Fruit fly (Drosophila melanogaster): ENCODE measurements around the gene Oga.

The Oga gene

DNA sequence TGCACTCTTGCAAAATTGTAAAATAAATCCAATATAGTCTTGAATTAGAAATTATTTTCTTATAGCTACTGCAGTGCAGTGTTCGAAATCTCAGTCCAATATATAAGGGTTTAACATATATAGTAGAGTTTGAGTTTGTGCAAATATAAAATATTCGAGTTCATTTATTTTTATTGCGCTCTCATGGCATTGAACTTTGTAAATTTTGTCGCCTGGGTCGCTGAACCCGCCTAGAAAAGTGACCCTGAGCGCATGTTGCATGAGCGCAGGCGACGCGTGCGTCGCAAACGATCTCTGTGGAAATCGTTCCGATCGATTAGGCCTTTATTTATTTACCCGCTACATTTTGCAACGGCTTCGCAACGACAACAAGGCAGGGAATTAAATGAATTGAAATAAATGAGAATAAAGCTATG, 18.9 kb upstream of the Oga start:
- TF ChIP-seq gsb-n (tag; optimal IDR thresholded peaks at IDR 0.05) (peak; percentile 53), CG18011 (GFP tag; optimal IDR thresholded peaks at IDR 0.05) (no peak), grau (tag; optimal IDR thresholded peaks at IDR 0.05) (peak; percentile 40), CG2712 (tag; optimal IDR thresholded peaks at IDR 0.05) (peak; percentile 46), Aef1 (GFP tag; IDR thresholded peaks at IDR 0.05) (0 out of 3 replicates have a peak, but pooled peaks have one; percentile 12), al (GFP tag; IDR thresholded peaks at IDR 0.05) (no peak), CG7928 (GFP tag; optimal IDR thresholded peaks at IDR 0.05) (no peak), Neu2 (GFP tag; optimal IDR thresholded peaks at IDR 0.05; ENCODE audit: borderline replicate concordance) (no peak), Atf-2 (GFP tag; optimal IDR thresholded peaks at IDR 0.05) (peak; percentile 8), Vsx1 (GFP tag; optimal IDR thresholded peaks at IDR 0.05) (peak; percentile 29), pan (optimal IDR thresholded peaks at IDR 0.05) (no peak), pan (GFP tag; optimal IDR thresholded peaks at IDR 0.05 in 1 of 2, IDR thresholded peaks at IDR 0.05 in 1 of 2) (peak in 1 of 2 experiments; percentile 49), lola (GFP tag; optimal IDR thresholded peaks at IDR 0.05) (peak in 1 of 3 experiments; percentile 66), CG12769 (tag; optimal IDR thresholded peaks at IDR 0.05) (no peak), Doc3 (GFP tag; IDR thresholded peaks at IDR 0.05; ENCODE audit: partially characterized antibody) (no peak), CG12071 (GFP tag; optimal IDR thresholded peaks at IDR 0.05) (no peak), Chrac-16 (GFP tag; optimal IDR thresholded peaks at IDR 0.05) (peak; percentile 42), CG15011 (GFP tag; optimal IDR thresholded peaks at IDR 0.05) (no peak), CG30403 (GFP tag; optimal IDR thresholded peaks at IDR 0.05) (peak; percentile 50), CG1603 (tag; optimal IDR thresholded peaks at IDR 0.05) (peak; percentile 55), CG18764 (GFP tag; optimal IDR thresholded peaks at IDR 0.05) (no peak), MBD-R2 (GFP tag; IDR thresholded peaks at IDR 0.05) (no peak), CG34422 (GFP tag; IDR thresholded peaks at IDR 0.05) (0 out of 3 replicates have a peak, but pooled peaks have one; percentile 37), Pdp1 (GFP tag; optimal IDR thresholded peaks at IDR 0.05) (peak in 1 of 2 experiments; percentile 15), CG17912 (GFP tag; optimal IDR thresholded peaks at IDR 0.05) (peak; percentile 3), NfI (GFP tag; optimal IDR thresholded peaks at IDR 0.05) (peak; percentile 19), CG10959 (GFP tag; IDR thresholded peaks at IDR 0.05) (no peak), NK7.1 (GFP tag; optimal IDR thresholded peaks at IDR 0.05) (no peak), Sox102F (GFP tag; optimal IDR thresholded peaks at IDR 0.05) (peak; percentile 58), E2f2 (GFP tag; IDR thresholded peaks at IDR 0.05) (peak; percentile 6; the same call in 1 of the 2 replicates), jing (GFP tag; optimal IDR thresholded peaks at IDR 0.05) (no peak), chn (GFP tag; optimal IDR thresholded peaks at IDR 0.05) (peak; percentile 19), CG11247 (GFP tag; IDR thresholded peaks at IDR 0.05) (0 out of 2 replicates have a peak, but pooled peaks have one; percentile 21), zfh2 (GFP tag; optimal IDR thresholded peaks at IDR 0.05) (no peak), crc (GFP tag; optimal IDR thresholded peaks at IDR 0.05) (no peak), stc (GFP tag; IDR thresholded peaks at IDR 0.05) (no peak), abd-A (tag; optimal IDR thresholded peaks at IDR 0.05) (no peak), NC2β (GFP tag; optimal IDR thresholded peaks at IDR 0.05) (peak; percentile 23), crol (GFP tag; IDR thresholded peaks at IDR 0.05) (no peak), bcd (GFP tag; optimal IDR thresholded peaks at IDR 0.05) (no peak), CG9797 (GFP tag; optimal IDR thresholded peaks at IDR 0.05) (no peak), Hr51 (GFP tag; optimal IDR thresholded peaks at IDR 0.05) (peak in 1 of 2 experiments; percentile 46), slp2 (GFP tag; optimal IDR thresholded peaks at IDR 0.05) (peak; percentile 12), Mrtf (GFP tag; IDR thresholded peaks at IDR 0.05) (peak; percentile 17; the same call in 1 of the 3 replicates), CG34224 (GFP tag; IDR thresholded peaks at IDR 0.05; ENCODE audit: partially characterized antibody) (no peak), wor (GFP tag; IDR thresholded peaks at IDR 0.05) (0 out of 2 replicates have a peak, but pooled peaks have one; percentile 18), CG5180 (GFP tag; optimal IDR thresholded peaks at IDR 0.05) (no peak), CG17361 (GFP tag; IDR thresholded peaks at IDR 0.05) (peak; percentile 55; the same call in 2 of the 3 replicates), Xrp1 (GFP tag; IDR thresholded peaks at IDR 0.05) (peak; percentile 61; the same call in 1 of the 2 replicates), CG8388 (GFP tag; optimal IDR thresholded peaks at IDR 0.05) (peak; percentile 25)
